Worm (Caenorhabditis elegans) whole organism, L4 larva: ENCODE data around the gene F47D12.6.

ENCODE experiments used
- T26A8.4 ChIP-seq: fragments of 200-800 bp; sonication (Bioruptor generic); IDR thresholded peaks from 2 replicates; pipeline ENCODE4 v1.3.6; 2022; ENCODE audit warnings: missing genetic modification characterization, missing compliant biosample characterization
- Y48G9A.11 ChIP-seq: fragments of 200-800 bp; sonication (Bioruptor generic); IDR thresholded peaks from 2 replicates; pipeline ENCODE4 v1.3.6; 2022; ENCODE audit warnings: missing genetic modification reagents, missing genetic modification characterization, missing compliant biosample characterization
- Y5F2A.4 ChIP-seq: fragments of 200-800 bp; sonication (Bioruptor generic); optimal IDR thresholded peaks from 2 replicates; lab custom pipeline; 2018; ENCODE audit warnings: mild to moderate bottlenecking, missing genetic modification characterization, missing compliant biosample characterization
- Y75B8A.6 ChIP-seq: fragments of 200-800 bp; sonication (Bioruptor generic); IDR thresholded peaks from 2 replicates; pipeline ENCODE4 v1.3.6; 2022; ENCODE audit warnings: missing genetic modification reagents, missing genetic modification characterization, missing compliant biosample characterization
- ZK337.2 ChIP-seq: fragments of 200-800 bp; sonication (Bioruptor generic); IDR thresholded peaks from 2 replicates; pipeline ENCODE4 v1.3.6; 2022; ENCODE audit warnings: missing genetic modification reagents, missing genetic modification characterization, missing compliant biosample characterization
- ama-1 ChIP-seq: fragments of 150-350 bp; optimal IDR thresholded peaks from 2 replicates; lab custom pipeline; 2014; ENCODE audit warnings: inconsistent platforms, mixed read lengths
- arid-1 ChIP-seq: fragments of 200-800 bp; sonication (Bioruptor generic); conservative IDR thresholded peaks from 2 replicates; pipeline ENCODE4 v1.3.6; 2022; ENCODE audit warnings: missing genetic modification reagents, missing genetic modification characterization, missing compliant biosample characterization
- attf-4 ChIP-seq: sonication (generic microtip); optimal IDR thresholded peaks from 3 replicates; lab custom pipeline; 2017; ENCODE audit warnings: missing biosample characterization, missing genetic modification characterization
- ceh-62 ChIP-seq: sonication (generic microtip); optimal IDR thresholded peaks from 2 replicates; lab custom pipeline; 2017; ENCODE audit warnings: missing biosample characterization, missing genetic modification characterization
- cey-2 ChIP-seq: sonication (generic microtip); optimal IDR thresholded peaks from 3 replicates; lab custom pipeline; 2017; ENCODE audit warnings: missing genetic modification characterization, mild to moderate bottlenecking, missing compliant biosample characterization, antibody characterized with exemption, borderline replicate concordance; ENCODE audit not compliant: insufficient read depth
- daf-12 ChIP-seq: fragments of 150-350 bp; optimal IDR thresholded peaks from 2 replicates; lab custom pipeline; 2014; ENCODE audit warnings: missing biosample characterization, missing genetic modification reagents, missing genetic modification characterization
- daf-16 ChIP-seq, 3 experiments: sonication (generic microtip); optimal IDR thresholded peaks; 2 replicates each; lab custom pipeline; 2016 to 2017; ENCODE audit warnings: missing genetic modification characterization in 3 of 3, missing genetic modification reagents in 3 of 3, mild to moderate bottlenecking in 2 of 3, missing compliant biosample characterization in 2 of 3, missing biosample characterization in 1 of 3, moderate library complexity in 1 of 3
- daf-8 ChIP-seq: fragments of 200-800 bp; sonication (Bioruptor generic); IDR thresholded peaks from 2 replicates; pipeline ENCODE4 v1.3.6; 2022; ENCODE audit warnings: missing genetic modification characterization, missing compliant biosample characterization
- egl-43 ChIP-seq: fragments of 200-800 bp; sonication (Bioruptor generic); IDR thresholded peaks from 2 replicates; pipeline ENCODE4 v1.3.6; 2022; ENCODE audit warnings: missing genetic modification reagents, missing genetic modification characterization, missing compliant biosample characterization
- gei-8 ChIP-seq: fragments of 200-800 bp; sonication (Bioruptor generic); optimal IDR thresholded peaks from 2 replicates; lab custom pipeline; 2018; ENCODE audit warnings: mild to moderate bottlenecking, missing genetic modification characterization, missing compliant biosample characterization
- hif-1 ChIP-seq, 2 experiments: sonication (generic microtip); optimal IDR thresholded peaks; 2 replicates each; lab custom pipeline; 2016 to 2017; ENCODE audit warnings: missing compliant biosample characterization in 2 of 2, missing genetic modification characterization in 2 of 2, missing genetic modification reagents in 2 of 2, missing genotype in 2 of 2, mild to moderate bottlenecking in 1 of 2
- hlh-30 ChIP-seq: sonication (generic microtip); optimal IDR thresholded peaks from 2 replicates; lab custom pipeline; 2017; ENCODE audit warnings: antibody characterized with exemption, mild to moderate bottlenecking, missing genetic modification characterization, missing compliant biosample characterization; ENCODE audit not compliant: insufficient read depth
- hmg-1.1 ChIP-seq: fragments of 200-800 bp; sonication (Bioruptor generic); IDR thresholded peaks from 2 replicates; pipeline ENCODE4 v1.3.6; 2022; ENCODE audit warnings: missing genetic modification reagents, missing genetic modification characterization, missing compliant biosample characterization
- lim-7 ChIP-seq: fragments of 200-800 bp; sonication (Bioruptor generic); IDR thresholded peaks from 2 replicates; pipeline ENCODE4 v1.3.6; 2022; ENCODE audit warnings: missing genetic modification characterization, missing compliant biosample characterization
- lin-15B ChIP-seq: fragments of 150-350 bp; sonication (generic microtip); optimal IDR thresholded peaks from 3 replicates; lab custom pipeline; 2014; ENCODE audit warnings: missing biosample characterization, missing genetic modification characterization
- lin-38 ChIP-seq: fragments of 200-800 bp; sonication (Bioruptor generic); IDR thresholded peaks from 2 replicates; pipeline ENCODE4 v1.3.6; 2022; ENCODE audit warnings: missing genetic modification reagents, missing genetic modification characterization, missing compliant biosample characterization
- lin-39 ChIP-seq: fragments of 150-350 bp; optimal IDR thresholded peaks from 2 replicates; lab custom pipeline; 2014; ENCODE audit warnings: missing biosample characterization, missing genetic modification reagents, missing genetic modification characterization
- lsy-2 ChIP-seq, 2 experiments: fragments of 150-350 bp in 1 of 2; sonication (generic microtip) in 1 of 2; optimal IDR thresholded peaks; 2 replicates each; lab custom pipeline; 2014 to 2017; ENCODE audit warnings: missing biosample characterization in 2 of 2, missing genetic modification characterization in 2 of 2
- madf-9 ChIP-seq: fragments of 200-800 bp; sonication (Bioruptor generic); conservative IDR thresholded peaks from 2 replicates; pipeline ENCODE4 v1.3.6; 2022; ENCODE audit warnings: missing genetic modification reagents, missing genetic modification characterization, missing compliant biosample characterization
- mdt-29 ChIP-seq: fragments of 200-800 bp; sonication (Bioruptor generic); IDR thresholded peaks from 2 replicates; pipeline ENCODE4 v1.3.6; 2022; ENCODE audit warnings: missing genetic modification reagents, missing genetic modification characterization, missing compliant biosample characterization
- mes-2 ChIP-seq: sonication (generic microtip); optimal IDR thresholded peaks from 2 replicates; lab custom pipeline; 2016; ENCODE audit warnings: missing genotype, mild to moderate bottlenecking, missing genetic modification characterization, missing compliant biosample characterization; ENCODE audit not compliant: poor library complexity, severe bottlenecking
- nhr-10 ChIP-seq: fragments of 150-350 bp; optimal IDR thresholded peaks from 2 replicates; lab custom pipeline; 2014; ENCODE audit warnings: missing biosample characterization, missing genetic modification characterization
- nhr-102 ChIP-seq: sonication (generic microtip); optimal IDR thresholded peaks from 2 replicates; lab custom pipeline; 2016; ENCODE audit warnings: mild to moderate bottlenecking, missing genetic modification characterization, moderate library complexity, missing compliant biosample characterization
- nhr-11 ChIP-seq: fragments of 150-350 bp; optimal IDR thresholded peaks from 2 replicates; lab custom pipeline; 2014; ENCODE audit warnings: missing biosample characterization, missing genetic modification characterization
- nhr-237 ChIP-seq: sonication (generic microtip); optimal IDR thresholded peaks from 2 replicates; lab custom pipeline; 2017; ENCODE audit warnings: missing biosample characterization, missing genetic modification characterization
- nhr-25 ChIP-seq: sonication (generic microtip); optimal IDR thresholded peaks from 2 replicates; lab custom pipeline; 2017; ENCODE audit warnings: missing genetic modification characterization, mild to moderate bottlenecking, missing compliant biosample characterization, antibody characterized with exemption, moderate library complexity, borderline replicate concordance; ENCODE audit not compliant: insufficient read depth
- nhr-28 ChIP-seq: fragments of 150-350 bp; optimal IDR thresholded peaks from 2 replicates; lab custom pipeline; 2014; ENCODE audit warnings: missing biosample characterization, missing genetic modification characterization
- nhr-42 ChIP-seq: fragments of 200-800 bp; sonication (Bioruptor generic); IDR thresholded peaks from 2 replicates; pipeline ENCODE4 v1.3.6; 2022; ENCODE audit warnings: missing genetic modification characterization, missing compliant biosample characterization
- nhr-48 ChIP-seq: sonication (generic microtip); optimal IDR thresholded peaks from 2 replicates; lab custom pipeline; 2016; ENCODE audit warnings: mild to moderate bottlenecking, missing genetic modification characterization, missing compliant biosample characterization
- nhr-77 ChIP-seq: fragments of 150-350 bp; optimal IDR thresholded peaks from 2 replicates; lab custom pipeline; 2014; ENCODE audit warnings: missing biosample characterization, missing genetic modification characterization
- pha-4 ChIP-seq, 2 experiments: fragments of 150-350 bp in 1 of 2; fragments of 200-800 bp in 1 of 2; sonication (Bioruptor generic) in 1 of 2; IDR thresholded peaks in 1 of 2; optimal IDR thresholded peaks in 1 of 2; 2 replicates each; pipeline versions ENCODE4 v1.3.6 to Lab custom; 2014 to 2022; ENCODE audit warnings: missing genetic modification characterization in 2 of 2, missing genetic modification reagents in 2 of 2, missing biosample characterization in 1 of 2, missing compliant biosample characterization in 1 of 2
- php-3 ChIP-seq: fragments of 200-800 bp; sonication (Bioruptor generic); IDR thresholded peaks from 2 replicates; pipeline ENCODE4 v1.3.6; 2022; ENCODE audit warnings: missing genetic modification reagents, missing genetic modification characterization, missing compliant biosample characterization
- pqm-1 ChIP-seq: sonication (generic microtip); optimal IDR thresholded peaks from 2 replicates; lab custom pipeline; 2017; ENCODE audit warnings: missing biosample characterization, missing genetic modification characterization
- rbr-2 ChIP-seq: sonication (generic microtip); optimal IDR thresholded peaks from 2 replicates; lab custom pipeline; 2016; ENCODE audit warnings: missing genotype, missing genetic modification characterization, missing compliant biosample characterization
- set-16 ChIP-seq: fragments of 200-800 bp; sonication (Bioruptor generic); IDR thresholded peaks from 2 replicates; pipeline ENCODE4 v1.3.6; 2022; ENCODE audit warnings: missing genetic modification reagents, missing genetic modification characterization, missing compliant biosample characterization
- skn-1 ChIP-seq: fragments of 150-350 bp; optimal IDR thresholded peaks from 2 replicates; lab custom pipeline; 2014; ENCODE audit warnings: missing biosample characterization, missing genetic modification characterization
- tra-1 ChIP-seq: fragments of 200-800 bp; sonication (Bioruptor generic); IDR thresholded peaks from 2 replicates; pipeline ENCODE4 v1.3.6; 2022; ENCODE audit warnings: missing genetic modification reagents, missing genetic modification characterization, missing compliant biosample characterization
- unc-130 ChIP-seq: sonication (generic microtip); optimal IDR thresholded peaks from 2 replicates; lab custom pipeline; 2016; ENCODE audit warnings: missing genetic modification reagents, missing genetic modification characterization, missing compliant biosample characterization
- unc-62 ChIP-seq, 3 experiments: fragments of 150-350 bp in 1 of 3; sonication (generic microtip); optimal IDR thresholded peaks in 2 of 3; peaks in 1 of 3; 1 replicate in 1 of 3; 2 replicates in 2 of 3; lab custom pipeline; 2014 to 2017; ENCODE audit warnings: missing biosample characterization in 3 of 3, missing genetic modification characterization in 3 of 3, missing genetic modification reagents in 3 of 3, missing genotype in 1 of 3
- zag-1 ChIP-seq: fragments of 150-350 bp; optimal IDR thresholded peaks from 2 replicates; lab custom pipeline; 2014; ENCODE audit warnings: missing biosample characterization, missing genetic modification characterization
- zfp-2 ChIP-seq: sonication (generic microtip); optimal IDR thresholded peaks from 2 replicates; lab custom pipeline; 2016; ENCODE audit warnings: mild to moderate bottlenecking, missing genetic modification characterization, missing compliant biosample characterization
- zip-2 ChIP-seq: fragments of 150-350 bp; optimal IDR thresholded peaks from 2 replicates; lab custom pipeline; 2014; ENCODE audit warnings: missing biosample characterization, missing genetic modification characterization
- ztf-7 ChIP-seq: fragments of 150-350 bp; optimal IDR thresholded peaks from 2 replicates; lab custom pipeline; 2014; ENCODE audit warnings: missing biosample characterization, missing genetic modification characterization

The F47D12.6 gene

DNA sequence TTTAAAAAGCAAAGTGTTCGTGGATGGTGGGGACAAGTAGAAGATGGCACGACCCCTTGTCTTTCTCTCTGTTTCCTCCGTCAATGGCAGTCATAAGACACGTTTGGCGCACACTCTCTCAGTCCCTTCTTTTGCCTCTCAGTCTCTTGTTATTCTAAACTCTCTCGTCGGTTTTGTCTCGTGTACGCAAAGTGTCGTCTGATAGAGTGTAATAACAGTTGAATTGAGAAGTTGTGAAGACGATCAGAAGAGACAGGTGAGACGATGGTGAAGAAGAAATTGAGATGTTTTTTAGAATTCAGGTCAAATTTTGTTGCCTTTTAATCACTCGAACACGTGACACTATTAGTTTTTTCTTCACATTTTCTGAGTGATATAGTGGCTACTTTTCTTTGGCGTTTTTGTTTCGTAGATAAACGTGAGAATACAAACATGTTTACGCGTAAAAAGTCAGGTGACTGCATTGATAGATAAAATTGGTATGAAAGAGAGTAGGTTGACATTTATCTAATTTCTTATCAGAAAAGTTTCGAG, 16.1 kb upstream of the F47D12.6 start, which contains the start of gene F47D12.9:
Gene F47D12.9, minus strand, starts transcription at position 267 of the 534 bp plus-strand sequence.
- TF ChIP-seq nhr-102 (tag; lab: Kevin White, UChicago) (peak; percentile 55), gei-8 (GFP tag; lab: Kevin White, UChicago) (peak; percentile 32), set-16 (GFP tag; lab: Robert Waterston, UW) (peak; percentile 18; the same call in 1 of the 2 replicates), T26A8.4 (GFP tag; lab: Robert Waterston, UW) (no peak), nhr-10 (tag; lab: Kevin White, UChicago) (no peak), nhr-25 (tag; lab: Kevin White, UChicago) (peak; percentile 46), arid-1 (no peak), attf-4 (tag; lab: Kevin White, UChicago) (no peak), nhr-48 (tag; lab: Kevin White, UChicago) (peak; percentile 71), mes-2 (peak; percentile 71), mdt-29 (no peak), daf-8 (GFP tag; lab: Robert Waterston, UW) (no peak), tra-1 (GFP tag; lab: Robert Waterston, UW) (no peak; the same call in none of the 2 replicates), nhr-77 (tag; lab: Kevin White, UChicago) (peak; percentile 28), unc-62 (GFP tag; optimal IDR thresholded peaks at IDR 0.05 in 1 of 2; lab: Kevin White, UChicago) (peak in 1 of 2 experiments; percentile 80), unc-62 (tag; optimal IDR thresholded peaks at IDR 0.05; lab: Kevin White, UChicago) (no peak), unc-130 (no peak), Y75B8A.6 (GFP tag; lab: Robert Waterston, UW) (no peak), nhr-28 (peak; percentile 84), daf-16 (GFP tag; optimal IDR thresholded peaks at IDR 0.05; lab: Kevin White, UChicago) (peak; percentile 73 to 93), daf-16 (tag; optimal IDR thresholded peaks at IDR 0.05; lab: Kevin White, UChicago) (peak; percentile 92), ZK337.2 (no peak), lin-15B (no peak), lin-39 (tag; lab: Kevin White, UChicago) (no peak), rbr-2 (tag; lab: Kevin White, UChicago) (peak; percentile 56), hmg-1.1 (GFP tag; lab: Robert Waterston, UW) (peak; percentile 80), skn-1 (no peak), lim-7 (GFP tag; lab: Robert Waterston, UW) (no peak), zip-2 (peak; percentile 12), hif-1 (tag; optimal IDR thresholded peaks at IDR 0.05; lab: Kevin White, UChicago) (peak in 1 of 2 experiments; percentile 74), nhr-42 (GFP tag; lab: Robert Waterston, UW) (no peak), nhr-237 (tag; lab: Kevin White, UChicago) (no peak), zfp-2 (no peak), egl-43 (GFP tag; lab: Robert Waterston, UW) (peak; percentile 56; the same call in 1 of the 2 replicates), ama-1 (lab: Kevin White, UChicago) (peak; percentile 51), ceh-62 (no peak), php-3 (GFP tag; lab: Robert Waterston, UW) (peak; percentile 82), lin-38 (GFP tag; lab: Robert Waterston, UW) (no peak), zag-1 (tag; lab: Kevin White, UChicago) (no peak), ztf-7 (tag; lab: Kevin White, UChicago) (peak; percentile 4), pha-4 (GFP tag; IDR thresholded peaks at IDR 0.05; lab: Robert Waterston, UW) (no peak), pha-4 (tag; optimal IDR thresholded peaks at IDR 0.05; lab: Kevin White, UChicago) (peak; percentile 76), hlh-30 (tag; lab: Kevin White, UChicago) (peak; percentile 98), nhr-11 (tag; lab: Kevin White, UChicago) (peak; percentile 72), cey-2 (tag; lab: Kevin White, UChicago) (peak; percentile 11), Y5F2A.4 (GFP tag; lab: Kevin White, UChicago) (no peak), madf-9 (GFP tag; lab: Robert Waterston, UW) (no peak), daf-12 (tag; lab: Kevin White, UChicago) (no peak), Y48G9A.11 (GFP tag; lab: Robert Waterston, UW) (no peak), lsy-2 (tag; optimal IDR thresholded peaks at IDR 0.05; lab: Kevin White, UChicago) (peak; percentile 59 to 84), pqm-1 (peak; percentile 45)
